Fruit fly (Drosophila melanogaster): Measurements from ENCODE around the gene CG13023.

The CG13023 gene

dm6 chr3L:16955219-16956002 lies 28.2 kb upstream of the CG13023 start (continued):
- TF ChIP-seq Scr (GFP tag; IDR thresholded peaks at IDR 0.05; ENCODE audit: partially characterized antibody) (peak; percentile 83), sna (GFP tag; IDR thresholded peaks at IDR 0.05; ENCODE audit: partially characterized antibody) (peak; percentile 80; the same call in 1 of the 2 replicates), CG17912 (GFP tag; optimal IDR thresholded peaks at IDR 0.05) (peak; percentile 25), CG6254 (GFP tag; optimal IDR thresholded peaks at IDR 0.05) (no peak), CG15269 (tag; optimal IDR thresholded peaks at IDR 0.05) (peak; percentile 31), Doc3 (GFP tag; IDR thresholded peaks at IDR 0.05; ENCODE audit: partially characterized antibody) (peak; percentile 75), Neu2 (GFP tag; optimal IDR thresholded peaks at IDR 0.05; ENCODE audit: borderline replicate concordance) (no peak), HLH54F (GFP tag; optimal IDR thresholded peaks at IDR 0.05) (no peak), hbn (GFP tag; IDR thresholded peaks at IDR 0.05; ENCODE audit: partially characterized antibody) (peak; percentile 93), CG17612 (GFP tag; IDR thresholded peaks at IDR 0.05) (no peak), bcd (GFP tag; optimal IDR thresholded peaks at IDR 0.05) (peak; percentile 20), CG7963 (GFP tag; IDR thresholded peaks at IDR 0.05; ENCODE audit: partially characterized antibody) (peak; percentile 75), CG1792 (GFP tag; optimal IDR thresholded peaks at IDR 0.05) (no peak), Bgb (GFP tag; IDR thresholded peaks at IDR 0.05; ENCODE audit: partially characterized antibody) (peak; percentile 97), CG4730 (GFP tag; IDR thresholded peaks at IDR 0.05) (no peak), CG10267 (tag; optimal IDR thresholded peaks at IDR 0.05) (peak; percentile 46), CG2116 (GFP tag; optimal IDR thresholded peaks at IDR 0.05) (peak; percentile 56), Oli (tag; optimal IDR thresholded peaks at IDR 0.05) (no peak), eve (GFP tag; optimal IDR thresholded peaks at IDR 0.05) (peak in 1 of 2 experiments; percentile 53), NfI (GFP tag; optimal IDR thresholded peaks at IDR 0.05) (peak; percentile 42), lab (GFP tag; optimal IDR thresholded peaks at IDR 0.05) (peak; percentile 32), CG8290 (GFP tag; optimal IDR thresholded peaks at IDR 0.05) (peak; percentile 60), CG8290 (tag; optimal IDR thresholded peaks at IDR 0.05) (peak in 1 of 2 experiments; percentile 81), CG7556 (GFP tag; optimal IDR thresholded peaks at IDR 0.05) (no peak), inv (GFP tag; IDR thresholded peaks at IDR 0.05; ENCODE audit: partially characterized antibody) (peak; percentile 83), CG9215 (GFP tag; IDR thresholded peaks at IDR 0.05) (no peak), Gsc (GFP tag; IDR thresholded peaks at IDR 0.05) (no peak), kah (GFP tag; optimal IDR thresholded peaks at IDR 0.05) (no peak), CG2678 (tag; optimal IDR thresholded peaks at IDR 0.05) (peak; percentile 5), CG8478 (optimal IDR thresholded peaks at IDR 0.05) (no peak), gfzf (GFP tag; optimal IDR thresholded peaks at IDR 0.05) (peak; percentile 79), E2f1 (GFP tag; IDR thresholded peaks at IDR 0.05) (peak; percentile 21; the same call in 1 of the 2 replicates), CG12769 (tag; optimal IDR thresholded peaks at IDR 0.05) (peak; percentile 45), CG2712 (tag; optimal IDR thresholded peaks at IDR 0.05) (peak; percentile 57), NC2β (GFP tag; optimal IDR thresholded peaks at IDR 0.05) (peak; percentile 25), Dp (GFP tag; optimal IDR thresholded peaks at IDR 0.05) (peak; percentile 96), CG9727 (GFP tag; optimal IDR thresholded peaks at IDR 0.05) (no peak), ranshi (GFP tag; IDR thresholded peaks at IDR 0.05) (no peak), BEAF-32 (GFP tag; optimal IDR thresholded peaks at IDR 0.05) (peak; percentile 90), Blimp-1 (GFP tag; optimal IDR thresholded peaks at IDR 0.05) (peak; percentile 57), CTCF (GFP tag; optimal IDR thresholded peaks at IDR 0.05) (peak; percentile 98), mld (GFP tag; IDR thresholded peaks at IDR 0.05; ENCODE audit: partially characterized antibody) (peak; percentile 57; the same call in 1 of the 3 replicates), CG17186 (GFP tag; optimal IDR thresholded peaks at IDR 0.05) (peak; percentile 73), nerfin-1 (tag; optimal IDR thresholded peaks at IDR 0.05) (peak; percentile 9), her (GFP tag; optimal IDR thresholded peaks at IDR 0.05) (peak; percentile 32), Rx (GFP tag; IDR thresholded peaks at IDR 0.05) (no peak), chn (GFP tag; optimal IDR thresholded peaks at IDR 0.05) (peak; percentile 25), CG8281 (tag; optimal IDR thresholded peaks at IDR 0.05) (no peak)
